Fruit fly (Drosophila melanogaster) whole organism, wandering third instar larva: ENCODE measurements around the gene ninaB.
A peak's percentile ranks its signal among the peaks of the same experiment; 100 is the strongest.

Source experiments
- Abd-B ChIP-seq: fragments of >200 bp; optimal IDR thresholded peaks from 2 replicates; lab custom pipeline; 2017; ENCODE audit warnings: missing biosample characterization, missing genetic modification characterization
- CG32264 ChIP-seq: fragments of 200-800 bp; sonication (Bioruptor generic); optimal IDR thresholded peaks from 2 replicates; lab custom pipeline; 2016; ENCODE audit warnings: missing biosample characterization, missing genetic modification characterization
- CrebA ChIP-seq: fragments of 200-800 bp; sonication (Bioruptor generic); optimal IDR thresholded peaks from 2 replicates; lab custom pipeline; 2016; ENCODE audit warnings: missing biosample characterization, mild to moderate bottlenecking, missing genetic modification characterization, borderline replicate concordance
- Dfd ChIP-seq: fragments of >200 bp; optimal IDR thresholded peaks from 2 replicates; lab custom pipeline; 2017; ENCODE audit warnings: missing biosample characterization, missing genetic modification characterization
- Dif ChIP-seq: fragments of 200-275, 200-300 bp; sonication (Bioruptor generic); optimal IDR thresholded peaks from 2 replicates; lab custom pipeline; 2018; ENCODE audit warnings: missing biosample characterization, missing genetic modification characterization; ENCODE audit not compliant: partially characterized antibody
- GATAd ChIP-seq: sonication (Bioruptor generic); optimal IDR thresholded peaks from 2 replicates; lab custom pipeline; 2016; ENCODE audit warnings: missing biosample characterization, missing genetic modification characterization
- HLH106 ChIP-seq: fragments of 200-800 bp; optimal IDR thresholded peaks from 3 replicates; lab custom pipeline; 2019; ENCODE audit warnings: missing biosample characterization, mild to moderate bottlenecking, missing genetic modification characterization, moderate library complexity
- Hr78 ChIP-seq: fragments of >200 bp; optimal IDR thresholded peaks from 2 replicates; lab custom pipeline; 2017; ENCODE audit warnings: missing biosample characterization, missing genetic modification characterization
- Hr83 ChIP-seq: fragments of 200-300 bp; sonication (Bioruptor generic); optimal IDR thresholded peaks from 2 replicates; lab custom pipeline; 2016; ENCODE audit warnings: missing biosample characterization, mild to moderate bottlenecking, missing genetic modification characterization, moderate library complexity; ENCODE audit not compliant: poor library complexity, severe bottlenecking
- Jra ChIP-seq: sonication (Bioruptor generic); optimal IDR thresholded peaks from 2 replicates; lab custom pipeline; 2016; ENCODE audit warnings: missing biosample characterization, missing genetic modification characterization
- Mio ChIP-seq: sonication (Bioruptor generic); optimal IDR thresholded peaks from 2 replicates; lab custom pipeline; 2016; ENCODE audit warnings: missing biosample characterization, missing genetic modification characterization
- Myc ChIP-seq: fragments of >200 bp; optimal IDR thresholded peaks from 2 replicates; lab custom pipeline; 2017
- N ChIP-seq: fragments of >200 bp; optimal IDR thresholded peaks from 2 replicates; lab custom pipeline; 2018; ENCODE audit warnings: missing biosample characterization, missing external identifiers, missing genetic modification characterization
- OdsH ChIP-seq: fragments of 200-800 bp; sonication (Bioruptor generic); optimal IDR thresholded peaks from 2 replicates; lab custom pipeline; 2016; ENCODE audit warnings: missing biosample characterization, mild to moderate bottlenecking, missing genetic modification characterization
- Rel ChIP-seq, 2 experiments: fragments of 200-800 bp; sonication (Bioruptor generic) in 1 of 2; optimal IDR thresholded peaks; 2 replicates in 1 of 2; 3 replicates in 1 of 2; lab custom pipeline; 2016 to 2019; ENCODE audit warnings: mild to moderate bottlenecking in 2 of 2, missing biosample characterization in 2 of 2, missing genetic modification characterization in 2 of 2, moderate library complexity in 1 of 2
- Sp1 ChIP-seq: fragments of 200-800 bp; sonication (Bioruptor generic); optimal IDR thresholded peaks from 3 replicates; lab custom pipeline; 2019; ENCODE audit warnings: missing biosample characterization, mild to moderate bottlenecking, missing genetic modification characterization, moderate library complexity
- Vsx2 ChIP-seq: fragments of 200-300, 225-300 bp; sonication (Bioruptor generic); optimal IDR thresholded peaks from 2 replicates; lab custom pipeline; 2018; ENCODE audit warnings: missing biosample characterization, missing genetic modification characterization; ENCODE audit not compliant: partially characterized antibody
- br ChIP-seq: fragments of 200-800 bp; sonication (Bioruptor generic); optimal IDR thresholded peaks from 2 replicates; lab custom pipeline; 2016; ENCODE audit warnings: missing biosample characterization, missing genetic modification characterization
- brk ChIP-seq: fragments of 200-800 bp; sonication (Bioruptor generic); optimal IDR thresholded peaks from 2 replicates; lab custom pipeline; 2016; ENCODE audit warnings: missing biosample characterization, mild to moderate bottlenecking, missing genetic modification characterization
- dl ChIP-seq, 2 experiments: fragments of 175-275, 200-275 bp in 1 of 2; fragments of 200-275 bp in 1 of 2; sonication (Bioruptor generic); optimal IDR thresholded peaks; lab custom pipeline; 2018; ENCODE audit warnings: mild to moderate bottlenecking in 2 of 2, missing biosample characterization in 2 of 2, missing genetic modification characterization in 2 of 2, moderate library complexity in 2 of 2; ENCODE audit not compliant: partially characterized antibody in 2 of 2, insufficient read depth in 1 of 2
- dmrt93B ChIP-seq: fragments of 200-800 bp; sonication (Bioruptor generic); optimal IDR thresholded peaks from 2 replicates; lab custom pipeline; 2018; ENCODE audit warnings: missing biosample characterization, mild to moderate bottlenecking, missing genetic modification characterization
- dsf ChIP-seq: sonication (Bioruptor generic); optimal IDR thresholded peaks from 2 replicates; lab custom pipeline; 2016; ENCODE audit warnings: missing biosample characterization, missing genetic modification characterization, borderline replicate concordance
- ey ChIP-seq: fragments of 200-800 bp; sonication (Bioruptor generic); optimal IDR thresholded peaks from 2 replicates; lab custom pipeline; 2016; ENCODE audit warnings: missing biosample characterization, missing genetic modification characterization
- foxo ChIP-seq, 2 experiments: fragments of 200-800 bp; sonication (Bioruptor generic); optimal IDR thresholded peaks; 2 replicates in 1 of 2; 3 replicates in 1 of 2; lab custom pipeline; 2016 to 2017; ENCODE audit warnings: missing biosample characterization in 2 of 2, missing genetic modification characterization in 2 of 2
- fru ChIP-seq: fragments of 200-800 bp; sonication (Bioruptor generic); optimal IDR thresholded peaks from 3 replicates; lab custom pipeline; 2016; ENCODE audit warnings: missing biosample characterization, mild to moderate bottlenecking, missing genetic modification characterization
- h ChIP-seq: fragments of 200-800 bp; sonication (Bioruptor generic); optimal IDR thresholded peaks from 3 replicates; lab custom pipeline; 2016; ENCODE audit warnings: missing biosample characterization, mild to moderate bottlenecking, missing genetic modification characterization
- jim ChIP-seq: fragments of 175-275, 200-325 bp; sonication (Bioruptor generic); optimal IDR thresholded peaks from 2 replicates; lab custom pipeline; 2016; ENCODE audit warnings: missing biosample characterization, mild to moderate bottlenecking, missing genetic modification characterization
- lola ChIP-seq: fragments of >200 bp; optimal IDR thresholded peaks from 2 replicates; lab custom pipeline; 2017; ENCODE audit warnings: missing biosample characterization, missing genetic modification characterization
- psq ChIP-seq: fragments of 200-800 bp; sonication (Bioruptor generic); optimal IDR thresholded peaks from 3 replicates; lab custom pipeline; 2017; ENCODE audit warnings: missing biosample characterization, mild to moderate bottlenecking, missing genetic modification characterization, moderate library complexity
- rgr ChIP-seq: fragments of 200-800 bp; sonication (Bioruptor generic); optimal IDR thresholded peaks from 3 replicates; lab custom pipeline; 2016; ENCODE audit warnings: missing biosample characterization, mild to moderate bottlenecking, missing genetic modification characterization
- sage ChIP-seq: fragments of 200-800 bp; sonication (Bioruptor generic); optimal IDR thresholded peaks from 2 replicates; lab custom pipeline; 2016; ENCODE audit warnings: missing biosample characterization, mild to moderate bottlenecking, missing genetic modification characterization
- sv ChIP-seq: fragments of 200-800 bp; sonication (Bioruptor generic); optimal IDR thresholded peaks from 3 replicates; lab custom pipeline; 2016; ENCODE audit warnings: missing biosample characterization, missing genetic modification characterization
- tai ChIP-seq: sonication (Bioruptor generic); optimal IDR thresholded peaks from 2 replicates; lab custom pipeline; 2016; ENCODE audit warnings: missing biosample characterization, missing genetic modification characterization
- usp ChIP-seq: fragments of >200 bp; optimal IDR thresholded peaks from 2 replicates; lab custom pipeline; 2017; ENCODE audit warnings: missing biosample characterization, missing genetic modification characterization

The ninaB gene

dm6 chr3R:13713541-13713940 lies 13.2 kb downstream of the ninaB start:
- TF ChIP-seq GATAd (GFP tag; lab: Kevin White, UChicago) (no peak), Hr78 (GFP tag; lab: Kevin White, UChicago) (no peak), Sp1 (GFP tag; lab: Kevin White, UChicago) (peak; percentile 4), Hr83 (no peak), lola (GFP tag; lab: Kevin White, UChicago) (no peak), psq (peak; percentile 8), HLH106 (tag; lab: Kevin White, UChicago) (peak; percentile 35)

- TF ChIP-seq brk (GFP tag; lab: Kevin White, UChicago) = no peak
- no peak for TF ChIP-seq tai (GFP tag; lab: Kevin White, UChicago)
- no peak for TF ChIP-seq CG32264 (GFP tag; lab: Kevin White, UChicago)
- TF ChIP-seq dsf = no peak
- no peak for TF ChIP-seq Rel (GFP tag; optimal IDR thresholded peaks at IDR 0.05; lab: Kevin White, UChicago)
- no peak for TF ChIP-seq Rel (tag; optimal IDR thresholded peaks at IDR 0.05; lab: Kevin White, UChicago)
- TF ChIP-seq jim (GFP tag; lab: Kevin White, UChicago) = no peak
- TF ChIP-seq ey = no peak
- TF ChIP-seq sage (GFP tag; lab: Kevin White, UChicago) = no peak
- no peak for TF ChIP-seq dmrt93B (GFP tag; lab: Kevin White, UChicago)
- no peak for TF ChIP-seq Mio (GFP tag; lab: Kevin White, UChicago)
- TF ChIP-seq Abd-B (GFP tag; lab: Kevin White, UChicago) = no peak
- TF ChIP-seq Dif (GFP tag; lab: Kevin White, UChicago) = no peak
- TF ChIP-seq Jra = no peak
- TF ChIP-seq CrebA (GFP tag; lab: Kevin White, UChicago) = no peak
- no peak for TF ChIP-seq Dfd
- TF ChIP-seq usp (GFP tag; lab: Kevin White, UChicago) = no peak
- TF ChIP-seq Hr83 = peak; percentile 41
- no peak for TF ChIP-seq OdsH (GFP tag; lab: Kevin White, UChicago)
- peak; percentile 3 for TF ChIP-seq h
- TF ChIP-seq sv (GFP tag; lab: Kevin White, UChicago) = no peak
- TF ChIP-seq Vsx2 (GFP tag; lab: Kevin White, UChicago) = no peak
- peak; percentile 25 for TF ChIP-seq br (GFP tag; lab: Kevin White, UChicago)
- TF ChIP-seq, all 38 proteins: peak for 3
Observed at dm6 chr3R:13713984-13714532, 13.7 kb downstream of the ninaB start.

- TF ChIP-seq foxo (GFP tag; optimal IDR thresholded peaks at IDR 0.05; lab: Kevin White, UChicago) = peak in 1 of 2 experiments; percentile 16
- TF ChIP-seq Hr83 = no peak
- TF ChIP-seq Vsx2 (GFP tag; lab: Kevin White, UChicago) = no peak
- peak; percentile 61 for TF ChIP-seq fru (GFP tag; lab: Kevin White, UChicago)
- TF ChIP-seq GATAd (GFP tag; lab: Kevin White, UChicago) = no peak
- TF ChIP-seq OdsH (GFP tag; lab: Kevin White, UChicago) = no peak
- TF ChIP-seq Dif (GFP tag; lab: Kevin White, UChicago) = peak; percentile 34
- no peak for TF ChIP-seq sv (GFP tag; lab: Kevin White, UChicago)
- TF ChIP-seq Abd-B (GFP tag; lab: Kevin White, UChicago) = no peak
- no peak for TF ChIP-seq Sp1 (GFP tag; lab: Kevin White, UChicago)
- no peak for TF ChIP-seq lola (GFP tag; lab: Kevin White, UChicago)
- TF ChIP-seq br (GFP tag; lab: Kevin White, UChicago) = no peak
- TF ChIP-seq N = peak; percentile 26
- no peak for TF ChIP-seq jim (GFP tag; lab: Kevin White, UChicago)
- TF ChIP-seq dl (GFP tag; optimal IDR thresholded peaks at IDR 0.05; lab: Kevin White, UChicago; ENCODE audit: insufficient read depth in 1 of 2, partially characterized antibody in 2 of 2) = no peak
- no peak for TF ChIP-seq Myc
- TF ChIP-seq rgr (GFP tag; lab: Kevin White, UChicago) = peak; percentile 12
- TF ChIP-seq tai (GFP tag; lab: Kevin White, UChicago) = peak; percentile 41
- TF ChIP-seq Jra = no peak
- TF ChIP-seq Mio (GFP tag; lab: Kevin White, UChicago) = no peak
- TF ChIP-seq CrebA (GFP tag; lab: Kevin White, UChicago) = peak; percentile 43
- peak; percentile 7 for TF ChIP-seq h
- TF ChIP-seq, all 38 proteins: peak for 8
Observed at dm6 chr3R:13715012-13715673, 14.8 kb downstream of the ninaB start, which contains the start of gene kmr. Gene kmr, plus strand, starts transcription at chr3R:13715207.
